Worm (Caenorhabditis elegans): Measurements from ENCODE around the gene ndua-12.

DNA sequence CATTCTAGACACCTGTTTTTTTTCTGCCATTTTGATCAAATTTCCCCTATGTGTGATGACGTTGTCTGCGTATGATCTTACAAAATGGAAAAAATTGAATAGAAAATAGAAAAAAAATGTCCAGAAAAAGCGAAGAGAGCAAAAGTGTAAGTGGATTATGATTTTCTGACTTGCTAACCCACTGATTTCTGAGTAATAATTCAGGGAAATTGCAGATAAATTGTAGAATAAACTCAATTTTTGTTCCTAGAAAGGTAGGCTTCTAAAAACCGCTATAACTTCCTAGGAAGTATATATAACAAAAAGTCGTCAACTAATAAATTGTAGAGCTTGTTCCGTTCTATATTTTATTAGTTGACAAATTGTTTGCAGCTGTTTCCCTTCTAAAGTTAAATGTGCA lies 15.0 kb upstream of the ndua-12 start:
- no peak for TF ChIP-seq nhr-23 (tag; optimal IDR thresholded peaks at IDR 0.05)
- no peak for TF ChIP-seq blmp-1 (tag; optimal IDR thresholded peaks at IDR 0.05; ENCODE audit: insufficient read depth)
- no peak for TF ChIP-seq nhr-12 (tag; optimal IDR thresholded peaks at IDR 0.05)
- TF ChIP-seq unc-55 (GFP tag; optimal IDR thresholded peaks at IDR 0.05), result no peak
- no peak for TF ChIP-seq fos-1 (tag; optimal IDR thresholded peaks at IDR 0.05)
- no peak for TF ChIP-seq lin-39 (tag; optimal IDR thresholded peaks at IDR 0.05)
